Fruit fly (Drosophila melanogaster) whole organism, embryonic: ENCODE results near the gene CG13060.

Source experiments
- Ada2b ChIP-seq: fragments of 200-800 bp; sonication (Bioruptor generic); IDR thresholded peaks from 2 replicates; pipeline ENCODE4 v1.3.6; 2022; ENCODE audit warnings: missing biosample characterization, missing genetic modification characterization
- B-H1 ChIP-seq: fragments of 200-800 bp; sonication (Bioruptor generic); IDR thresholded peaks from 3 replicates; pipeline ENCODE4 v1.3.6; 2022; ENCODE audit warnings: missing biosample characterization, missing genetic modification characterization
- Blimp-1 ChIP-seq: fragments of 200-800 bp; sonication (Bioruptor generic); optimal IDR thresholded peaks from 3 replicates; lab custom pipeline; 2018; ENCODE audit warnings: missing biosample characterization, missing genetic modification characterization, mild to moderate bottlenecking, moderate library complexity, missing genetic modification reagents
- CG10209 ChIP-seq: fragments of 200-800 bp; sonication (Bioruptor generic); optimal IDR thresholded peaks from 3 replicates; lab custom pipeline; 2017; ENCODE audit warnings: missing biosample characterization, mild to moderate bottlenecking, missing genetic modification characterization, missing genetic modification reagents
- CG10274 ChIP-seq: fragments of 200-800 bp; sonication (Bioruptor generic); optimal IDR thresholded peaks from 3 replicates; lab custom pipeline; 2017; ENCODE audit warnings: missing biosample characterization, mild to moderate bottlenecking, missing genetic modification characterization
- CG10462 ChIP-seq: fragments of 200-800 bp; sonication (Bioruptor generic); optimal IDR thresholded peaks from 2 replicates; lab custom pipeline; 2016; ENCODE audit warnings: missing biosample characterization, missing genetic modification characterization
- CG10543 ChIP-seq: fragments of 200-800 bp; sonication (Bioruptor generic); optimal IDR thresholded peaks from 3 replicates; lab custom pipeline; 2017; ENCODE audit warnings: missing biosample characterization, mild to moderate bottlenecking, missing genetic modification characterization, moderate library complexity
- CG13123 ChIP-seq: fragments of 200-800 bp; sonication (Bioruptor generic); optimal IDR thresholded peaks from 2 replicates; lab custom pipeline; 2016; ENCODE audit warnings: missing biosample characterization, missing genetic modification characterization
- CG17612 ChIP-seq: fragments of 200-800 bp; sonication (Bioruptor generic); IDR thresholded peaks from 2 replicates; pipeline ENCODE4 v1.3.6; 2022; ENCODE audit warnings: missing biosample characterization, missing genetic modification characterization
- CG18476 ChIP-seq: fragments of 200-800 bp; sonication (Bioruptor generic); optimal IDR thresholded peaks from 2 replicates; lab custom pipeline; 2016; ENCODE audit warnings: missing biosample characterization, mild to moderate bottlenecking, missing genetic modification characterization
- CG2120 ChIP-seq: fragments of 200-800 bp; sonication (Bioruptor generic); optimal IDR thresholded peaks from 3 replicates; lab custom pipeline; 2016; ENCODE audit warnings: missing biosample characterization, missing genetic modification characterization
- CG2678 ChIP-seq: fragments of 200-800 bp; sonication (Bioruptor generic); optimal IDR thresholded peaks from 3 replicates; lab custom pipeline; 2019; ENCODE audit warnings: missing biosample characterization, mild to moderate bottlenecking, missing genetic modification characterization, moderate library complexity
- CG32767 ChIP-seq: fragments of 200-800 bp; sonication (Bioruptor generic); IDR thresholded peaks from 2 replicates; pipeline ENCODE4 v1.3.6; 2022; ENCODE audit warnings: missing biosample characterization, missing genetic modification characterization
- CG4730 ChIP-seq: fragments of 200-800 bp; sonication (Bioruptor generic); IDR thresholded peaks from 2 replicates; pipeline ENCODE4 v1.3.6; 2022; ENCODE audit warnings: missing biosample characterization, missing genetic modification characterization
- CG7786 ChIP-seq: fragments of 200-800 bp; sonication (Bioruptor generic); optimal IDR thresholded peaks from 2 replicates; lab custom pipeline; 2016; ENCODE audit warnings: missing biosample characterization, missing genetic modification characterization
- CG7963 ChIP-seq: fragments of 200-800 bp; sonication (Bioruptor generic); IDR thresholded peaks from 3 replicates; pipeline ENCODE4 v1.3.6; 2022; ENCODE audit warnings: missing biosample characterization, missing genetic modification characterization; ENCODE audit not compliant: partially characterized antibody
- Dref ChIP-seq: fragments of 200-800 bp; sonication (Bioruptor generic); IDR thresholded peaks from 2 replicates; pipeline ENCODE4 v1.3.6; 2022; ENCODE audit warnings: missing biosample characterization, missing genetic modification characterization
- E2f1 ChIP-seq: fragments of 200-800 bp; sonication (Bioruptor generic); IDR thresholded peaks from 2 replicates; pipeline ENCODE4 v1.3.6; 2022; ENCODE audit warnings: missing biosample characterization, missing genetic modification characterization
- Eip74EF ChIP-seq, 2 experiments: fragments of 200-800 bp in 1 of 2; fragments of >200 bp in 1 of 2; sonication (Bioruptor generic) in 1 of 2; optimal IDR thresholded peaks; 2 replicates each; lab custom pipeline; 2017 to 2019; ENCODE audit warnings: missing biosample characterization in 2 of 2, missing genetic modification characterization in 2 of 2, mild to moderate bottlenecking in 1 of 2, moderate library complexity in 1 of 2
- Elba2 ChIP-seq: fragments of 200-800 bp; sonication (Bioruptor generic); optimal IDR thresholded peaks from 3 replicates; lab custom pipeline; 2016; ENCODE audit warnings: missing biosample characterization, missing genetic modification characterization
- Ets97D ChIP-seq: fragments of 200-800 bp; sonication (Bioruptor generic); optimal IDR thresholded peaks from 3 replicates; lab custom pipeline; 2016; ENCODE audit warnings: missing biosample characterization, missing genetic modification characterization
- Hey ChIP-seq: fragments of 200-800 bp; sonication (Bioruptor generic); optimal IDR thresholded peaks from 3 replicates; lab custom pipeline; 2018; ENCODE audit warnings: missing biosample characterization, mild to moderate bottlenecking, missing genetic modification characterization
- Hr51 ChIP-seq, 2 experiments: fragments of 200-800 bp; sonication (Bioruptor generic); optimal IDR thresholded peaks; 2 replicates in 1 of 2; 3 replicates in 1 of 2; lab custom pipeline; 2016 to 2018; ENCODE audit warnings: missing biosample characterization in 2 of 2, missing genetic modification characterization in 2 of 2, mild to moderate bottlenecking in 1 of 2, moderate library complexity in 1 of 2
- Hsf ChIP-seq: fragments of 200-800 bp; sonication (Bioruptor generic); optimal IDR thresholded peaks from 3 replicates; lab custom pipeline; 2016; ENCODE audit warnings: missing biosample characterization, missing genetic modification characterization
- Jarid2 ChIP-seq: fragments of 200-800 bp; sonication (Bioruptor generic); optimal IDR thresholded peaks from 3 replicates; lab custom pipeline; 2017; ENCODE audit warnings: mild to moderate bottlenecking, missing biosample characterization, missing genetic modification reagents, missing genetic modification characterization
- Lpt ChIP-seq: fragments of >200 bp; optimal IDR thresholded peaks from 2 replicates; lab custom pipeline; 2018; ENCODE audit warnings: missing biosample characterization, missing genetic modification characterization
- Nf-YC ChIP-seq: fragments of 200-800 bp; optimal IDR thresholded peaks from 3 replicates; lab custom pipeline; 2019; ENCODE audit warnings: missing biosample characterization, mild to moderate bottlenecking, missing genetic modification characterization, moderate library complexity
- Oli ChIP-seq: fragments of 200-800 bp; sonication (Bioruptor generic); optimal IDR thresholded peaks from 2 replicates; lab custom pipeline; 2018; ENCODE audit warnings: missing biosample characterization, mild to moderate bottlenecking, missing genetic modification characterization, moderate library complexity
- Six4 ChIP-seq: fragments of 200-800 bp; sonication (Bioruptor generic); optimal IDR thresholded peaks from 2 replicates; lab custom pipeline; 2016; ENCODE audit warnings: missing biosample characterization, missing genetic modification characterization
- Sox102F ChIP-seq: fragments of 200-800 bp; sonication (Bioruptor generic); optimal IDR thresholded peaks from 2 replicates; lab custom pipeline; 2018; ENCODE audit warnings: missing biosample characterization, mild to moderate bottlenecking, missing genetic modification characterization, moderate library complexity
- Vsx1 ChIP-seq: fragments of 200-800 bp; sonication (Bioruptor generic); optimal IDR thresholded peaks from 2 replicates; lab custom pipeline; 2017; ENCODE audit warnings: missing biosample characterization, mild to moderate bottlenecking, missing genetic modification characterization, missing genetic modification reagents
- amos ChIP-seq: fragments of 200-800 bp; sonication (Bioruptor generic); IDR thresholded peaks from 2 replicates; pipeline ENCODE4 v1.3.6; 2022; ENCODE audit warnings: missing biosample characterization, missing genetic modification characterization; ENCODE audit not compliant: partially characterized antibody
- aop ChIP-seq: fragments of 200-800 bp; sonication (Bioruptor generic); IDR thresholded peaks from 2 replicates; pipeline ENCODE4 v1.3.6; 2022; ENCODE audit warnings: missing biosample characterization, missing genetic modification characterization
- ash1 ChIP-seq: fragments of 200-800 bp; sonication (Bioruptor generic); optimal IDR thresholded peaks from 2 replicates; lab custom pipeline; 2018; ENCODE audit warnings: missing biosample characterization, mild to moderate bottlenecking, missing genetic modification characterization
- br ChIP-seq: fragments of >200 bp; optimal IDR thresholded peaks from 2 replicates; lab custom pipeline; 2017
- bsh ChIP-seq, 2 experiments: fragments of 200-800 bp; sonication (Bioruptor generic); optimal IDR thresholded peaks; 2 replicates each; lab custom pipeline; 2017 to 2018; ENCODE audit warnings: mild to moderate bottlenecking in 2 of 2, missing biosample characterization in 2 of 2, missing genetic modification characterization in 2 of 2, moderate library complexity in 1 of 2
- caup ChIP-seq: fragments of 200-800 bp; sonication (Bioruptor generic); optimal IDR thresholded peaks from 3 replicates; lab custom pipeline; 2017; ENCODE audit warnings: missing biosample characterization, mild to moderate bottlenecking, missing genetic modification characterization, moderate library complexity; ENCODE audit not compliant: severe bottlenecking
- chinmo ChIP-seq: fragments of 200-800 bp; sonication (Bioruptor generic); IDR thresholded peaks from 4 replicates; pipeline ENCODE4 v1.3.6; 2022; ENCODE audit warnings: missing biosample characterization, missing genetic modification characterization; ENCODE audit not compliant: partially characterized antibody
- dan ChIP-seq: fragments of 200-800 bp; sonication (Bioruptor generic); IDR thresholded peaks from 2 replicates; pipeline ENCODE4 v1.3.6; 2022; ENCODE audit warnings: missing biosample characterization, missing genetic modification characterization
- dati ChIP-seq: fragments of 200-800 bp; sonication (Bioruptor generic); IDR thresholded peaks from 2 replicates; pipeline ENCODE4 v1.3.6; 2022; ENCODE audit warnings: missing biosample characterization, missing genetic modification characterization
- dmrt99B ChIP-seq: fragments of 200-800 bp; sonication (Bioruptor generic); optimal IDR thresholded peaks from 2 replicates; lab custom pipeline; 2018; ENCODE audit warnings: missing biosample characterization, mild to moderate bottlenecking, missing genetic modification characterization, moderate library complexity
- dysf ChIP-seq: fragments of 200-800 bp; sonication (Bioruptor generic); IDR thresholded peaks from 3 replicates; pipeline ENCODE4 v1.3.6; 2022; ENCODE audit warnings: missing biosample characterization, missing genetic modification characterization
- grn ChIP-seq: fragments of 200-800 bp; sonication (Bioruptor generic); optimal IDR thresholded peaks from 3 replicates; lab custom pipeline; 2017; ENCODE audit warnings: missing biosample characterization, missing genetic modification characterization
- jigr1 ChIP-seq: fragments of 200-800 bp; sonication (Bioruptor generic); IDR thresholded peaks from 3 replicates; pipeline ENCODE4 v1.3.6; 2022; ENCODE audit warnings: missing biosample characterization, missing genetic modification characterization
- luna ChIP-seq: fragments of 200-800 bp; sonication (Bioruptor generic); optimal IDR thresholded peaks from 2 replicates; lab custom pipeline; 2016; ENCODE audit warnings: missing biosample characterization, missing genetic modification characterization
- prd ChIP-seq, 3 experiments: fragments of >200 bp in 2 of 3; fragments of 200-800 bp in 1 of 3; sonication (Bioruptor generic) in 1 of 3; optimal IDR thresholded peaks in 2 of 3; IDR thresholded peaks in 1 of 3; 2 replicates in 2 of 3; 3 replicates in 1 of 3; pipeline versions ENCODE4 v1.3.6 to Lab custom; 2017 to 2022; ENCODE audit warnings: missing biosample characterization in 1 of 3, missing genetic modification characterization in 1 of 3
- repo ChIP-seq: fragments of 200-800 bp; sonication (Bioruptor generic); optimal IDR thresholded peaks from 2 replicates; lab custom pipeline; 2016; ENCODE audit warnings: missing biosample characterization, missing genetic modification characterization
- shn ChIP-seq: fragments of 200-800 bp; sonication (Bioruptor generic); optimal IDR thresholded peaks from 3 replicates; lab custom pipeline; 2016; ENCODE audit warnings: missing biosample characterization, missing genetic modification characterization
- tap ChIP-seq: fragments of 200-800 bp; optimal IDR thresholded peaks from 3 replicates; lab custom pipeline; 2019; ENCODE audit warnings: missing biosample characterization, mild to moderate bottlenecking, missing genetic modification characterization, moderate library complexity

The CG13060 gene

DNA sequence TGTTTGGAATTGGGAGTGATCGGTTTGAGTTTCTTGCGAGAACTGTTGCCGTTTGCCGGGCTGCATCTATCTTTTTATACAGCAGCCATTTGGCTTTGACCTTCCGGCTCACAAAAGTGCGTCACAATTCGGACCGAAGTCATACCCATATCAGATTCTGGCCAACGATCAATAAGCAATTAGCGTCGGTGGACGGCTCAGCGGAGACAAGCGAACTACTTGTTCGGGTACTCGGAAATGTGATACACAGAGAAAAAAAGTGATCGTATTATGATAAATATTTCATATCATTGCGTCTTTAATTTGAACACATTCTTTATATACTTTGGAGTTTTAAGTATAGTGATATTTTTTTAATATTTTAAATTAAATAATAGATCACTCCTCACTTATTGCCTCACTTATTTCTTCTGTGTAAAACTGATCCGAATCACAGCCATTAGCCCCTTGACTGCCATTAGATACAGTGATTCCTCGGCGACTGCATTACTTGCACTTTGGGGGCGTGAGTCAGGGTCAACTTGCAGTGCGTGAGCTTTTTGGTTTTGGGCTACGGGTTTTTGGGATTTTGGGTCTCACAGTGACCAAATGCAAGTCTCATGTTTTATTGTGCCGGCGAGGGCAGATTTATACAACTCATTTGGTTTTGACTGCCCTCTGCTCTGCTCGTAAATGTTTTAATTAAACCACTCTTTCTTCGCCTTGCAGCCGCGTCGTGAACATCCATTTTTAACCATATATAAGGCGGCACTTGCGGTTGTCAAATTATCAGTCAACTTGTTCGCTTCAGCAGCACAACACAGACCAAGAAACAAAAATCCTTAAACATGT lies 13.6 kb upstream of the CG13060 start, which contains the start of the genes CG13043 and CG13063:
Gene CG13043 (minus strand): TSS at position 51 of the 831 bp plus-strand sequence.
Gene CG13063 (plus strand): TSS at position 781 of the 831 bp plus-strand sequence.
- TF ChIP-seq Dref (GFP tag; lab: Robert Waterston, UW) (no peak), CG10543 (GFP tag; lab: Kevin White, UChicago) (no peak), caup (no peak), dati (GFP tag; lab: Robert Waterston, UW) (no peak), bsh (GFP tag; optimal IDR thresholded peaks at IDR 0.05; lab: Kevin White, UChicago) (no peak), Ets97D (GFP tag; lab: Kevin White, UChicago) (no peak), Elba2 (GFP tag; lab: Kevin White, UChicago) (no peak), B-H1 (no peak), Sox102F (GFP tag; lab: Kevin White, UChicago) (peak; percentile 35), CG4730 (GFP tag; lab: Robert Waterston, UW) (no peak), CG17612 (no peak), dan (GFP tag; lab: Robert Waterston, UW) (no peak), repo (GFP tag; lab: Kevin White, UChicago) (no peak), Nf-YC (tag; lab: Kevin White, UChicago) (no peak), br (no peak), chinmo (GFP tag; lab: Robert Waterston, UW) (no peak), E2f1 (GFP tag; lab: Robert Waterston, UW) (no peak), CG7963 (GFP tag; lab: Robert Waterston, UW) (no peak), Six4 (no peak), CG10274 (GFP tag; lab: Kevin White, UChicago) (no peak), CG2678 (tag; lab: Kevin White, UChicago) (peak; percentile 42), Oli (tag; lab: Kevin White, UChicago) (peak; percentile 22), prd (optimal IDR thresholded peaks at IDR 0.05; lab: Kevin White, UChicago) (no peak), prd (GFP tag; IDR thresholded peaks at IDR 0.05; lab: Robert Waterston, UW) (no peak), jigr1 (GFP tag; lab: Robert Waterston, UW) (no peak), amos (GFP tag; lab: Robert Waterston, UW) (no peak), Hsf (GFP tag; lab: Kevin White, UChicago) (no peak), CG18476 (GFP tag; lab: Kevin White, UChicago) (no peak), tap (tag; lab: Kevin White, UChicago) (peak; percentile 22), CG2120 (GFP tag; lab: Kevin White, UChicago) (no peak), ash1 (GFP tag; lab: Kevin White, UChicago) (no peak), Vsx1 (GFP tag; lab: Kevin White, UChicago) (no peak), Eip74EF (GFP tag; optimal IDR thresholded peaks at IDR 0.05; lab: Kevin White, UChicago) (peak in 1 of 2 experiments; percentile 5), Jarid2 (GFP tag; lab: Kevin White, UChicago) (no peak), CG10462 (GFP tag; lab: Kevin White, UChicago) (no peak), CG10209 (GFP tag; lab: Kevin White, UChicago) (no peak), dmrt99B (tag; lab: Kevin White, UChicago) (peak; percentile 2), CG13123 (GFP tag; lab: Kevin White, UChicago) (no peak), CG7786 (GFP tag; lab: Kevin White, UChicago) (no peak), Lpt (GFP tag; lab: Kevin White, UChicago) (no peak), luna (no peak), Hr51 (GFP tag; optimal IDR thresholded peaks at IDR 0.05; lab: Kevin White, UChicago) (peak in 1 of 2 experiments; percentile 37), grn (no peak), aop (GFP tag; lab: Robert Waterston, UW) (no peak), Hey (tag; lab: Kevin White, UChicago) (no peak), CG32767 (GFP tag; lab: Robert Waterston, UW) (no peak), Ada2b (GFP tag; lab: Robert Waterston, UW) (no peak), shn (GFP tag; lab: Kevin White, UChicago) (no peak), dysf (GFP tag; lab: Robert Waterston, UW) (0 out of 3 replicates have a peak, but pooled peaks have one; percentile 31), Blimp-1 (GFP tag; lab: Kevin White, UChicago) (peak; percentile 27)
